Fruit fly (Drosophila melanogaster): ENCODE measurements around the gene CG9259.

The CG9259 gene

DNA sequence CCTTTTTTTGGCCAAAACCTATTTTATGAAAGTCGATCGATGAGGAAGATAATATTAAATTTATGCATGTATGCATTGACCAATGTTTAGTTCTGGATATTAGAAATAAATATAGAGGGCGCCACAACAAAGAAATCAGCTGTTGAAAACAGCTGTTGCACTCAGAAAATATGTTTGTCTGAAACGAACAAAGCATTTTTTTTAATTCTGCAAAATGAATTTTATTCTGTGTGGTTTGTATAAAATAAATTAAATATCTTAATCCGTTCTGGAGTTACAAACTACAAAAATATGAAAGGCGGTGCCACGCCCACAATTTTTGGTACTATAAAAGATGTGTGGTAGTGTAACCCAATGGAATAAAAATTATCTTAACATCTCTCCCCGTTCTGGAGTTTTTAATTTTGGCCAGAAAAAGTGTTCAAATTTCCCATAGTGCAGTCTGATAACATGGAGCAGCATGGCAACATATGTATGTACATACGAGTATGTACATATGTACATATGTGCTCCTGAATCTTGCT lies 19.6 kb downstream of the CG9259 start (continued):
- TF ChIP-seq CG4617 (GFP tag; optimal IDR thresholded peaks at IDR 0.05; ENCODE audit: borderline replicate concordance): no peak
- TF ChIP-seq HLH3B (GFP tag; IDR thresholded peaks at IDR 0.05): 0 out of 2 replicates have a peak, but pooled peaks have one; percentile 44
- peak; percentile 65 for TF ChIP-seq phol (tag; optimal IDR thresholded peaks at IDR 0.05)
- TF ChIP-seq oc (tag; optimal IDR thresholded peaks at IDR 0.05): peak; percentile 31
- no peak for TF ChIP-seq slp2 (GFP tag; optimal IDR thresholded peaks at IDR 0.05)
- TF ChIP-seq Neu2 (GFP tag; optimal IDR thresholded peaks at IDR 0.05; ENCODE audit: borderline replicate concordance): no peak
- no peak for TF ChIP-seq tap (tag; optimal IDR thresholded peaks at IDR 0.05)
- TF ChIP-seq CG6254 (GFP tag; optimal IDR thresholded peaks at IDR 0.05): peak; percentile 45
- TF ChIP-seq Asciz (GFP tag; optimal IDR thresholded peaks at IDR 0.05): peak; percentile 28
- peak; percentile 29; the same call in 1 of the 2 replicates for TF ChIP-seq Awh (GFP tag; IDR thresholded peaks at IDR 0.05)
- TF ChIP-seq CG1647 (GFP tag; optimal IDR thresholded peaks at IDR 0.05): no peak
- peak; percentile 19 for TF ChIP-seq CG1792 (GFP tag; optimal IDR thresholded peaks at IDR 0.05)
- TF ChIP-seq NC2α (GFP tag; optimal IDR thresholded peaks at IDR 0.05): peak; percentile 47
- TF ChIP-seq BtbVII (GFP tag; optimal IDR thresholded peaks at IDR 0.05): no peak
- no peak for TF ChIP-seq CG11456 (GFP tag; IDR thresholded peaks at IDR 0.05)
- no peak for TF ChIP-seq CG10274 (GFP tag; optimal IDR thresholded peaks at IDR 0.05)
- no peak for TF ChIP-seq CG12155 (GFP tag; optimal IDR thresholded peaks at IDR 0.05)
- peak; percentile 16 for TF ChIP-seq Myb (GFP tag; optimal IDR thresholded peaks at IDR 0.05)
- TF ChIP-seq tin (GFP tag; optimal IDR thresholded peaks at IDR 0.05): peak; percentile 45
- no peak for TF ChIP-seq schlank (tag; optimal IDR thresholded peaks at IDR 0.05)
- TF ChIP-seq Blimp-1 (GFP tag; optimal IDR thresholded peaks at IDR 0.05): peak; percentile 54
- no peak for TF ChIP-seq bowl (GFP tag; IDR thresholded peaks at IDR 0.05)
- TF ChIP-seq CG12391 (tag; optimal IDR thresholded peaks at IDR 0.05): peak; percentile 64
- no peak for TF ChIP-seq gt (GFP tag; IDR thresholded peaks at IDR 0.05)
- no peak for TF ChIP-seq Dfd (GFP tag; optimal IDR thresholded peaks at IDR 0.05)
- no peak for TF ChIP-seq Abd-B (GFP tag; optimal IDR thresholded peaks at IDR 0.05)
- TF ChIP-seq org-1 (GFP tag; optimal IDR thresholded peaks at IDR 0.05): peak; percentile 21
- TF ChIP-seq pfk (GFP tag; optimal IDR thresholded peaks at IDR 0.05): no peak
- peak; percentile 36 for TF ChIP-seq Lhr (GFP tag; optimal IDR thresholded peaks at IDR 0.05)
- no peak for TF ChIP-seq CG6175 (GFP tag; IDR thresholded peaks at IDR 0.05)
- TF ChIP-seq crol (GFP tag; IDR thresholded peaks at IDR 0.05): no peak
- peak; percentile 72 for TF ChIP-seq CG7839 (tag; optimal IDR thresholded peaks at IDR 0.05)
- TF ChIP-seq tna (GFP tag; IDR thresholded peaks at IDR 0.05; ENCODE audit: partially characterized antibody): no peak
- TF ChIP-seq shn (GFP tag; optimal IDR thresholded peaks at IDR 0.05): peak; percentile 65
- TF ChIP-seq CG11695 (GFP tag; IDR thresholded peaks at IDR 0.05): 0 out of 3 replicates have a peak, but pooled peaks have one; percentile 10
- TF ChIP-seq CG11093 (GFP tag; IDR thresholded peaks at IDR 0.05): no peak
- peak; percentile 50; the same call in 1 of the 2 replicates for TF ChIP-seq CG10366 (GFP tag; IDR thresholded peaks at IDR 0.05)
- peak; percentile 31 for TF ChIP-seq Jarid2 (GFP tag; optimal IDR thresholded peaks at IDR 0.05)
- TF ChIP-seq Mes4 (GFP tag; optimal IDR thresholded peaks at IDR 0.05): peak; percentile 31
- TF ChIP-seq sd (tag; optimal IDR thresholded peaks at IDR 0.05): no peak
- peak; percentile 41 for TF ChIP-seq CG10654 (GFP tag; optimal IDR thresholded peaks at IDR 0.05)
- TF ChIP-seq salm (tag; optimal IDR thresholded peaks at IDR 0.05): no peak
- TF ChIP-seq ase (GFP tag; IDR thresholded peaks at IDR 0.05): no peak
- TF ChIP-seq CG3995 (GFP tag; optimal IDR thresholded peaks at IDR 0.05): no peak
- TF ChIP-seq corto (GFP tag; optimal IDR thresholded peaks at IDR 0.05): no peak
- peak; percentile 9 for TF ChIP-seq CG17568 (GFP tag; optimal IDR thresholded peaks at IDR 0.05)
- TF ChIP-seq chif (GFP tag; optimal IDR thresholded peaks at IDR 0.05): peak; percentile 16 to 72
- peak; percentile 48 for TF ChIP-seq CG5245 (GFP tag; optimal IDR thresholded peaks at IDR 0.05)
- TF ChIP-seq Nf-YA (GFP tag; IDR thresholded peaks at IDR 0.05): 0 out of 2 replicates have a peak, but pooled peaks have one; percentile 38
- no peak for TF ChIP-seq CG10543 (GFP tag; optimal IDR thresholded peaks at IDR 0.05)

Data from whole organism, embryonic.